Worm (Caenorhabditis elegans) whole organism, early embryonic: ENCODE measurements around the gene srz-38.

ENCODE experiments used
- B0310.2 ChIP-seq: sonication (generic microtip); optimal IDR thresholded peaks from 2 replicates; lab custom pipeline; 2016; ENCODE audit warnings: mild to moderate bottlenecking, missing genetic modification characterization, missing compliant biosample characterization
- F13C5.2 ChIP-seq: sonication (generic microtip); optimal IDR thresholded peaks from 2 replicates; lab custom pipeline; 2017; ENCODE audit warnings: mild to moderate bottlenecking, missing genetic modification characterization, inconsistent platforms, missing compliant biosample characterization
- aly-1 ChIP-seq: sonication (generic microtip); optimal IDR thresholded peaks from 2 replicates; lab custom pipeline; 2016; ENCODE audit warnings: missing genetic modification characterization, missing compliant biosample characterization
- ama-1 ChIP-seq: fragments of 150-350 bp; optimal IDR thresholded peaks from 2 replicates; lab custom pipeline; 2014
- ceh-13 ChIP-seq: fragments of 200-800 bp; sonication (Bioruptor generic); optimal IDR thresholded peaks from 2 replicates; lab custom pipeline; 2018; ENCODE audit warnings: mild to moderate bottlenecking, missing genetic modification characterization, missing compliant biosample characterization
- ceh-36 ChIP-seq: sonication (generic microtip); optimal IDR thresholded peaks from 2 replicates; lab custom pipeline; 2016; ENCODE audit warnings: missing genetic modification characterization, inconsistent platforms, missing compliant biosample characterization
- ets-7 ChIP-seq: sonication (generic microtip); optimal IDR thresholded peaks from 2 replicates; lab custom pipeline; 2016; ENCODE audit warnings: missing genotype, missing genetic modification characterization, missing compliant biosample characterization
- flt-1 ChIP-seq: fragments of 200-800 bp; sonication (Bioruptor generic); IDR thresholded peaks from 2 replicates; pipeline ENCODE4 v1.3.6; 2022; ENCODE audit warnings: missing genetic modification characterization, missing compliant biosample characterization
- hmbx-1 ChIP-seq: sonication (generic microtip); optimal IDR thresholded peaks from 2 replicates; lab custom pipeline; 2016; ENCODE audit warnings: mild to moderate bottlenecking, missing genetic modification characterization, missing compliant biosample characterization
- hmg-4 ChIP-seq: fragments of 200-800 bp; sonication (Bioruptor generic); optimal IDR thresholded peaks from 2 replicates; lab custom pipeline; 2018; ENCODE audit warnings: mild to moderate bottlenecking, missing genetic modification characterization, missing compliant biosample characterization
- hnd-1 ChIP-seq: sonication (generic microtip); optimal IDR thresholded peaks from 2 replicates; lab custom pipeline; 2016; ENCODE audit warnings: missing genetic modification characterization, missing compliant biosample characterization
- pes-1 ChIP-seq: fragments of 200-800 bp; sonication (Bioruptor generic); IDR thresholded peaks from 2 replicates; pipeline ENCODE4 v1.3.6; 2022; ENCODE audit warnings: missing genetic modification reagents, missing genetic modification characterization, missing compliant biosample characterization
- scrt-1 ChIP-seq: fragments of 200-800 bp; sonication (Bioruptor generic); IDR thresholded peaks from 2 replicates; pipeline ENCODE4 v1.3.6; 2022; ENCODE audit warnings: missing genetic modification characterization, missing compliant biosample characterization
- sea-1 ChIP-seq: fragments of 200-800 bp; sonication (Bioruptor generic); conservative IDR thresholded peaks from 2 replicates; pipeline ENCODE4 v1.3.6; 2022; ENCODE audit warnings: missing genetic modification characterization, missing compliant biosample characterization
- tbx-11 ChIP-seq: fragments of 200-800 bp; sonication (Bioruptor generic); IDR thresholded peaks from 2 replicates; pipeline ENCODE4 v1.3.6; 2022; ENCODE audit warnings: missing genetic modification characterization, missing compliant biosample characterization
- tbx-37 ChIP-seq: fragments of 200-800 bp; sonication (Bioruptor generic); conservative IDR thresholded peaks from 2 replicates; pipeline ENCODE4 v1.3.6; 2022; ENCODE audit warnings: missing genetic modification reagents, missing genetic modification characterization, missing compliant biosample characterization
- tra-4 ChIP-seq: sonication (generic microtip); optimal IDR thresholded peaks from 2 replicates; lab custom pipeline; 2017; ENCODE audit warnings: missing genetic modification characterization, missing compliant biosample characterization

Gene srz-38

ce11 chrIV:16350690-16351089 lies 15.6 kb downstream of the srz-38 start, which contains the start of gene C35D6.4:
C35D6.4 (plus strand) TSS chrIV:16350990.
- TF ChIP-seq aly-1 (no peak), ceh-36 (tag; lab: Kevin White, UChicago) (no peak), scrt-1 (GFP tag; lab: Robert Waterston, UW) (no peak), F13C5.2 (tag; lab: Kevin White, UChicago) (no peak), hnd-1 (tag; lab: Kevin White, UChicago) (no peak), flt-1 (no peak), ama-1 (lab: Kevin White, UChicago) (no peak), pes-1 (GFP tag; lab: Robert Waterston, UW) (no peak), hmbx-1 (tag; lab: Kevin White, UChicago) (no peak), B0310.2 (no peak), sea-1 (GFP tag; lab: Robert Waterston, UW) (no peak), ceh-13 (no peak), tbx-11 (GFP tag; lab: Robert Waterston, UW) (no peak), tra-4 (tag; lab: Kevin White, UChicago) (no peak), ets-7 (tag; lab: Kevin White, UChicago) (no peak), hmg-4 (GFP tag; lab: Kevin White, UChicago) (no peak), tbx-37 (no peak)

- TF ChIP-seq scrt-1 (GFP tag; lab: Robert Waterston, UW) (no peak), B0310.2 (no peak), aly-1 (no peak), hmg-4 (GFP tag; lab: Kevin White, UChicago) (no peak), ama-1 (lab: Kevin White, UChicago) (no peak), F13C5.2 (tag; lab: Kevin White, UChicago) (no peak), flt-1 (no peak), tbx-37 (no peak), pes-1 (GFP tag; lab: Robert Waterston, UW) (no peak), ets-7 (tag; lab: Kevin White, UChicago) (no peak), tra-4 (tag; lab: Kevin White, UChicago) (no peak), tbx-11 (GFP tag; lab: Robert Waterston, UW) (no peak), ceh-36 (tag; lab: Kevin White, UChicago) (no peak), ceh-13 (no peak), hmbx-1 (tag; lab: Kevin White, UChicago) (no peak)
These were observed 29.4 kb downstream of the srz-38 start for ce11 chrIV:16364581-16364980.

ce11 chrIV:16370592-16370991 lies 35.5 kb downstream of the srz-38 start:
- TF ChIP-seq F13C5.2 (tag; lab: Kevin White, UChicago) (no peak), tbx-11 (GFP tag; lab: Robert Waterston, UW) (no peak), pes-1 (GFP tag; lab: Robert Waterston, UW) (no peak), hmbx-1 (tag; lab: Kevin White, UChicago) (no peak), ets-7 (tag; lab: Kevin White, UChicago) (no peak), tbx-37 (no peak), scrt-1 (GFP tag; lab: Robert Waterston, UW) (no peak), tra-4 (tag; lab: Kevin White, UChicago) (no peak), ama-1 (lab: Kevin White, UChicago) (no peak), ceh-13 (no peak), aly-1 (no peak), sea-1 (GFP tag; lab: Robert Waterston, UW) (no peak), hnd-1 (tag; lab: Kevin White, UChicago) (no peak)

- TF ChIP-seq ceh-13 (no peak), hmbx-1 (tag; lab: Kevin White, UChicago) (no peak), B0310.2 (no peak), hnd-1 (tag; lab: Kevin White, UChicago) (no peak), tra-4 (tag; lab: Kevin White, UChicago) (no peak), ama-1 (lab: Kevin White, UChicago) (no peak), ceh-36 (tag; lab: Kevin White, UChicago) (no peak), aly-1 (no peak)
These were observed 42.8 kb downstream of the srz-38 start for ce11 chrIV:16377942-16378341.

- TF ChIP-seq hmg-4 (GFP tag; lab: Kevin White, UChicago): no peak
- no peak for TF ChIP-seq ceh-13
- no peak for TF ChIP-seq B0310.2
- TF ChIP-seq tbx-37: no peak
- no peak for TF ChIP-seq F13C5.2 (tag; lab: Kevin White, UChicago)
- no peak for TF ChIP-seq hnd-1 (tag; lab: Kevin White, UChicago)
- no peak for TF ChIP-seq scrt-1 (GFP tag; lab: Robert Waterston, UW)
These were observed 45.1 kb downstream of the srz-38 start for ce11 chrIV:16380278-16380677.

ce11 chrIV:16380937-16381336 lies 45.8 kb downstream of the srz-38 start:
- no peak for TF ChIP-seq aly-1

ce11 chrIV:16381933-16382591 lies 46.9 kb downstream of the srz-38 start, which contains the start of gene Y7A9D.1:
Y7A9D.1 (minus strand) TSS chrIV:16382215.
- TF ChIP-seq flt-1 (peak; percentile 81), F13C5.2 (tag; lab: Kevin White, UChicago) (peak; percentile 86), B0310.2 (peak; percentile 57), tra-4 (tag; lab: Kevin White, UChicago) (no peak), hnd-1 (tag; lab: Kevin White, UChicago) (peak; percentile 17), ets-7 (tag; lab: Kevin White, UChicago) (peak; percentile 49), hmbx-1 (tag; lab: Kevin White, UChicago) (peak; percentile 32), pes-1 (GFP tag; lab: Robert Waterston, UW) (peak; percentile 87), tbx-11 (GFP tag; lab: Robert Waterston, UW) (peak; percentile 59), scrt-1 (GFP tag; lab: Robert Waterston, UW) (peak; percentile 82), tbx-37 (peak; percentile 79), ceh-36 (tag; lab: Kevin White, UChicago) (peak; percentile 41), hmg-4 (GFP tag; lab: Kevin White, UChicago) (peak; percentile 95), sea-1 (GFP tag; lab: Robert Waterston, UW) (peak; percentile 77), ceh-13 (peak; percentile 47), aly-1 (peak; percentile 84), ama-1 (lab: Kevin White, UChicago) (peak; percentile 68)
